Fruit fly (Drosophila melanogaster) whole organism, embryonic: Measurements from ENCODE around the gene Ir25a.

Experiments
- B-H1 ChIP-seq: fragments of 200-800 bp; sonication (Bioruptor generic); IDR thresholded peaks from 3 replicates; pipeline ENCODE4 v1.3.6; 2022; ENCODE audit warnings: missing biosample characterization, missing genetic modification characterization
- Bteb2 ChIP-seq: fragments of 200-800 bp; sonication (Bioruptor generic); optimal IDR thresholded peaks from 2 replicates; lab custom pipeline; 2016; ENCODE audit warnings: missing biosample characterization, missing genetic modification characterization
- CG10654 ChIP-seq: fragments of 200-800 bp; sonication (Bioruptor generic); optimal IDR thresholded peaks from 2 replicates; lab custom pipeline; 2016; ENCODE audit warnings: missing biosample characterization, missing genetic modification characterization
- CG12071 ChIP-seq: fragments of 200-800 bp; sonication (Bioruptor generic); optimal IDR thresholded peaks from 3 replicates; lab custom pipeline; 2018; ENCODE audit warnings: missing biosample characterization, mild to moderate bottlenecking, missing genetic modification characterization
- CG1233 ChIP-seq: fragments of 200-800 bp; sonication (Bioruptor generic); optimal IDR thresholded peaks from 4 replicates; lab custom pipeline; 2018; ENCODE audit warnings: missing biosample characterization, mild to moderate bottlenecking, missing genetic modification characterization
- CG12942 ChIP-seq: fragments of 200-800 bp; sonication (Bioruptor generic); optimal IDR thresholded peaks from 3 replicates; lab custom pipeline; 2016; ENCODE audit warnings: missing biosample characterization, missing genetic modification characterization
- CG13287 ChIP-seq: fragments of 200-800 bp; sonication (Bioruptor generic); IDR thresholded peaks from 2 replicates; pipeline ENCODE4 v1.3.6; 2022; ENCODE audit warnings: missing biosample characterization, missing genetic modification characterization; ENCODE audit not compliant: partially characterized antibody
- CG14710 ChIP-seq: fragments of 200-800 bp; sonication (Bioruptor generic); optimal IDR thresholded peaks from 3 replicates; lab custom pipeline; 2019; ENCODE audit warnings: missing biosample characterization, mild to moderate bottlenecking, missing genetic modification characterization, moderate library complexity
- CG15514 ChIP-seq: fragments of 200-800 bp; sonication (Bioruptor generic); optimal IDR thresholded peaks from 3 replicates; lab custom pipeline; 2017; ENCODE audit warnings: missing biosample characterization, missing genetic modification characterization, mild to moderate bottlenecking, moderate library complexity, missing genetic modification reagents
- CG15696 ChIP-seq: fragments of 200-800 bp; sonication (Bioruptor generic); optimal IDR thresholded peaks from 2 replicates; lab custom pipeline; 2019; ENCODE audit warnings: missing biosample characterization, mild to moderate bottlenecking, missing genetic modification characterization, moderate library complexity
- CG17361 ChIP-seq: fragments of 200-800 bp; sonication (Bioruptor generic); IDR thresholded peaks from 3 replicates; pipeline ENCODE4 v1.3.6; 2022; ENCODE audit warnings: missing biosample characterization, missing genetic modification characterization
- CG3065 ChIP-seq: fragments of 200-800 bp; sonication (Bioruptor generic); optimal IDR thresholded peaks from 2 replicates; lab custom pipeline; 2016; ENCODE audit warnings: missing biosample characterization, missing genetic modification characterization
- CG32772 ChIP-seq: fragments of 200-800 bp; sonication (Bioruptor generic); IDR thresholded peaks from 2 replicates; pipeline ENCODE4 v1.3.6; 2022; ENCODE audit warnings: missing biosample characterization, missing genetic modification characterization
- CG3281 ChIP-seq: fragments of 200-800 bp; sonication (Bioruptor generic); optimal IDR thresholded peaks from 3 replicates; lab custom pipeline; 2017; ENCODE audit warnings: missing biosample characterization, mild to moderate bottlenecking, missing genetic modification characterization
- CG43689 ChIP-seq: fragments of 200-800 bp; sonication (Bioruptor generic); IDR thresholded peaks from 2 replicates; pipeline ENCODE4 v1.3.6; 2022; ENCODE audit warnings: missing biosample characterization, missing genetic modification characterization
- CG6689 ChIP-seq: fragments of 200-800 bp; sonication (Bioruptor generic); IDR thresholded peaks from 2 replicates; pipeline ENCODE4 v1.3.6; 2022; ENCODE audit warnings: missing biosample characterization, missing genetic modification characterization
- CG6813 ChIP-seq: fragments of 200-800 bp; sonication (Bioruptor generic); optimal IDR thresholded peaks from 2 replicates; lab custom pipeline; 2017; ENCODE audit warnings: missing biosample characterization, missing genetic modification characterization, mild to moderate bottlenecking, moderate library complexity, missing genetic modification reagents
- CG7357 ChIP-seq: fragments of 200-800 bp; sonication (Bioruptor generic); IDR thresholded peaks from 3 replicates; pipeline ENCODE4 v1.3.6; 2022; ENCODE audit warnings: missing biosample characterization, missing genetic modification characterization
- CG7372 ChIP-seq: fragments of 200-800 bp; sonication (Bioruptor generic); IDR thresholded peaks from 2 replicates; pipeline ENCODE4 v1.3.6; 2022; ENCODE audit warnings: missing biosample characterization, missing genetic modification characterization
- CG7839 ChIP-seq: fragments of 200-800 bp; sonication (Bioruptor generic); optimal IDR thresholded peaks from 3 replicates; lab custom pipeline; 2018; ENCODE audit warnings: missing biosample characterization, mild to moderate bottlenecking, missing genetic modification characterization, moderate library complexity
- CG9215 ChIP-seq: fragments of 200-800 bp; sonication (Bioruptor generic); IDR thresholded peaks from 2 replicates; pipeline ENCODE4 v1.3.6; 2022; ENCODE audit warnings: missing biosample characterization, missing genetic modification characterization
- Fer2 ChIP-seq: fragments of 200-800 bp; sonication (Bioruptor generic); optimal IDR thresholded peaks from 2 replicates; lab custom pipeline; 2018; ENCODE audit warnings: missing biosample characterization, mild to moderate bottlenecking, missing genetic modification characterization, moderate library complexity
- HLH3B ChIP-seq: fragments of 200-800 bp; sonication (Bioruptor generic); IDR thresholded peaks from 2 replicates; pipeline ENCODE4 v1.3.6; 2022; ENCODE audit warnings: missing biosample characterization, missing genetic modification characterization
- Hmr ChIP-seq: fragments of 200-800 bp; sonication (Bioruptor generic); optimal IDR thresholded peaks from 3 replicates; lab custom pipeline; 2017; ENCODE audit warnings: mild to moderate bottlenecking, missing biosample characterization, missing genetic modification reagents, missing genetic modification characterization
- Hsf ChIP-seq: fragments of 200-800 bp; sonication (Bioruptor generic); optimal IDR thresholded peaks from 3 replicates; lab custom pipeline; 2016; ENCODE audit warnings: missing biosample characterization, missing genetic modification characterization
- Meics ChIP-seq: fragments of 200-800 bp; sonication (Bioruptor generic); optimal IDR thresholded peaks from 2 replicates; lab custom pipeline; 2017; ENCODE audit warnings: missing biosample characterization, mild to moderate bottlenecking, missing genetic modification characterization
- NFAT ChIP-seq: fragments of 200-800 bp; sonication (Bioruptor generic); IDR thresholded peaks from 2 replicates; pipeline ENCODE4 v1.3.6; 2022; ENCODE audit warnings: missing biosample characterization, missing genetic modification characterization
- Optix ChIP-seq: fragments of 200-800 bp; sonication (Bioruptor generic); IDR thresholded peaks from 3 replicates; pipeline ENCODE4 v1.3.6; 2022; ENCODE audit warnings: missing biosample characterization, missing genetic modification characterization
- Pdp1 ChIP-seq, 2 experiments: fragments of 200-800 bp; sonication (Bioruptor generic); optimal IDR thresholded peaks; 3 replicates each; lab custom pipeline; 2016; ENCODE audit warnings: missing biosample characterization in 2 of 2, missing genetic modification characterization in 2 of 2, mild to moderate bottlenecking in 1 of 2, moderate library complexity in 1 of 2
- Ptx1 ChIP-seq: fragments of 200-800 bp; sonication (Bioruptor generic); IDR thresholded peaks from 2 replicates; pipeline ENCODE4 v1.3.6; 2022; ENCODE audit warnings: missing biosample characterization, missing genetic modification characterization
- Sin3A ChIP-seq: fragments of >200 bp; optimal IDR thresholded peaks from 2 replicates; lab custom pipeline; 2018
- Ssrp ChIP-seq: fragments of 200-800 bp; sonication (Bioruptor generic); optimal IDR thresholded peaks from 2 replicates; lab custom pipeline; 2018; ENCODE audit warnings: missing biosample characterization, mild to moderate bottlenecking, missing genetic modification characterization, moderate library complexity
- Taf1 ChIP-seq: fragments of 200-800 bp; sonication (Bioruptor generic); IDR thresholded peaks from 2 replicates; pipeline ENCODE4 v1.3.6; 2022; ENCODE audit warnings: missing biosample characterization, missing genetic modification characterization
- ase ChIP-seq: fragments of 200-800 bp; sonication (Bioruptor generic); IDR thresholded peaks from 3 replicates; pipeline ENCODE4 v1.3.6; 2022; ENCODE audit warnings: missing biosample characterization, missing genetic modification characterization
- crc ChIP-seq: fragments of 200-800 bp; sonication (Bioruptor generic); optimal IDR thresholded peaks from 2 replicates; lab custom pipeline; 2016; ENCODE audit warnings: missing biosample characterization, missing genetic modification characterization
- cwo ChIP-seq: fragments of 200-800 bp; sonication (Bioruptor generic); optimal IDR thresholded peaks from 3 replicates; lab custom pipeline; 2017; ENCODE audit warnings: missing biosample characterization, missing genetic modification characterization, mild to moderate bottlenecking, moderate library complexity, missing genetic modification reagents
- dmrt11E ChIP-seq: fragments of 200-800 bp; sonication (Bioruptor generic); optimal IDR thresholded peaks from 3 replicates; lab custom pipeline; 2018; ENCODE audit warnings: missing biosample characterization, mild to moderate bottlenecking, missing genetic modification characterization, moderate library complexity
- ewg ChIP-seq: fragments of 200-800 bp; sonication (Bioruptor generic); optimal IDR thresholded peaks from 3 replicates; lab custom pipeline; 2017; ENCODE audit warnings: mild to moderate bottlenecking, missing biosample characterization, missing genetic modification reagents, missing genetic modification characterization
- gcm2 ChIP-seq: fragments of 200-800 bp; sonication (Bioruptor generic); optimal IDR thresholded peaks from 2 replicates; lab custom pipeline; 2016; ENCODE audit warnings: missing biosample characterization, missing genetic modification characterization
- grau ChIP-seq: fragments of 200-800 bp; optimal IDR thresholded peaks from 3 replicates; lab custom pipeline; 2019; ENCODE audit warnings: missing biosample characterization, mild to moderate bottlenecking, missing genetic modification characterization, moderate library complexity
- mam ChIP-seq: fragments of 200-800 bp; sonication (Bioruptor generic); optimal IDR thresholded peaks from 3 replicates; lab custom pipeline; 2016; ENCODE audit warnings: missing biosample characterization, missing genetic modification characterization
- nau ChIP-seq: fragments of 200-800 bp; sonication (Bioruptor generic); optimal IDR thresholded peaks from 3 replicates; lab custom pipeline; 2017; ENCODE audit warnings: missing biosample characterization, mild to moderate bottlenecking, missing genetic modification characterization, missing genetic modification reagents
- oc ChIP-seq: fragments of 200-800 bp; sonication (Bioruptor generic); optimal IDR thresholded peaks from 2 replicates; lab custom pipeline; 2018; ENCODE audit warnings: missing biosample characterization, mild to moderate bottlenecking, missing genetic modification characterization, moderate library complexity
- otp ChIP-seq: fragments of 200-800 bp; sonication (Bioruptor generic); IDR thresholded peaks from 3 replicates; pipeline ENCODE4, ENCODE4 v1.3.6; 2022; ENCODE audit warnings: missing biosample characterization, missing genetic modification characterization
- prd ChIP-seq, 3 experiments: fragments of >200 bp in 2 of 3; fragments of 200-800 bp in 1 of 3; sonication (Bioruptor generic) in 1 of 3; optimal IDR thresholded peaks in 2 of 3; IDR thresholded peaks in 1 of 3; 2 replicates in 2 of 3; 3 replicates in 1 of 3; pipeline versions ENCODE4 v1.3.6 to Lab custom; 2017 to 2022; ENCODE audit warnings: missing biosample characterization in 1 of 3, missing genetic modification characterization in 1 of 3
- rib ChIP-seq: fragments of 200-800 bp; sonication (Bioruptor generic); IDR thresholded peaks from 2 replicates; pipeline ENCODE4 v1.3.6; 2022; ENCODE audit warnings: missing biosample characterization, missing genetic modification characterization
- trh ChIP-seq: fragments of 200-800 bp; sonication (Bioruptor generic); optimal IDR thresholded peaks from 2 replicates; lab custom pipeline; 2016; ENCODE audit warnings: missing biosample characterization, missing genetic modification characterization
- unpg ChIP-seq: fragments of 200-800 bp; sonication (Bioruptor generic); optimal IDR thresholded peaks from 3 replicates; lab custom pipeline; 2018; ENCODE audit warnings: missing biosample characterization, mild to moderate bottlenecking, missing genetic modification characterization, moderate library complexity
- vvl ChIP-seq: fragments of 200-800 bp; sonication (Bioruptor generic); IDR thresholded peaks from 2 replicates; pipeline ENCODE4 v1.3.6; 2022; ENCODE audit warnings: missing biosample characterization, missing genetic modification characterization
- zfh2 ChIP-seq: fragments of 200-800 bp; sonication (Bioruptor generic); optimal IDR thresholded peaks from 2 replicates; lab custom pipeline; 2016; ENCODE audit warnings: missing biosample characterization, missing genetic modification characterization

Gene Ir25a

dm6 chr2L:4861503-4861902 lies 26.4 kb upstream of the Ir25a start (continued):
- no peak for TF ChIP-seq rib
- no peak for TF ChIP-seq CG13287
- TF ChIP-seq ase (GFP tag; lab: Robert Waterston, UW) = 0 out of 3 replicates have a peak, but pooled peaks have one; percentile 39
- no peak for TF ChIP-seq crc (GFP tag; lab: Kevin White, UChicago)
- TF ChIP-seq CG7372 (GFP tag; lab: Robert Waterston, UW) = peak; percentile 51
- peak; percentile 8 for TF ChIP-seq CG6813 (GFP tag; lab: Kevin White, UChicago)
- peak; percentile 49 for TF ChIP-seq Meics (GFP tag; lab: Kevin White, UChicago)
- no peak for TF ChIP-seq unpg (GFP tag; lab: Kevin White, UChicago)
- TF ChIP-seq otp (GFP tag; lab: Robert Waterston, UW) = 0 out of 3 replicates have a peak, but pooled peaks have one; percentile 29
- peak; percentile 4 for TF ChIP-seq CG10654
- TF ChIP-seq CG7357 = 0 out of 3 replicates have a peak, but pooled peaks have one; percentile 50
- peak; percentile 52 for TF ChIP-seq CG3281 (GFP tag; lab: Kevin White, UChicago)
- no peak for TF ChIP-seq gcm2 (GFP tag; lab: Kevin White, UChicago)
- 0 out of 2 replicates have a peak, but pooled peaks have one; percentile 15 for TF ChIP-seq Taf1 (GFP tag; lab: Robert Waterston, UW)
- TF ChIP-seq CG3065 (GFP tag; lab: Kevin White, UChicago) = no peak
- peak; percentile 18 for TF ChIP-seq Fer2 (tag; lab: Kevin White, UChicago)
- no peak for TF ChIP-seq prd (optimal IDR thresholded peaks at IDR 0.05; lab: Kevin White, UChicago)
- peak; percentile 76; the same call in 2 of the 3 replicates for TF ChIP-seq prd (GFP tag; IDR thresholded peaks at IDR 0.05; lab: Robert Waterston, UW)
- no peak for TF ChIP-seq oc (tag; lab: Kevin White, UChicago)
- peak; percentile 41; the same call in 2 of the 3 replicates for TF ChIP-seq B-H1
- TF ChIP-seq CG15514 = peak; percentile 36
- TF ChIP-seq Optix (GFP tag; lab: Robert Waterston, UW) = peak; percentile 31; the same call in 1 of the 3 replicates
- peak; percentile 57 for TF ChIP-seq mam (GFP tag; lab: Kevin White, UChicago)
- TF ChIP-seq Ptx1 (GFP tag; lab: Robert Waterston, UW) = peak; percentile 61
- no peak for TF ChIP-seq CG15696 (tag; lab: Kevin White, UChicago)
- no peak for TF ChIP-seq zfh2
- peak; percentile 35 for TF ChIP-seq CG1233
- peak; percentile 23 for TF ChIP-seq Hmr
- TF ChIP-seq, all 482 proteins: peak for 104

dm6 chr2L:4856118-4856517 lies 21.0 kb upstream of the Ir25a start:
- TF ChIP-seq NFAT (GFP tag; lab: Robert Waterston, UW) = no peak
- TF ChIP-seq trh (GFP tag; lab: Kevin White, UChicago) = no peak
- no peak for TF ChIP-seq Sin3A
- TF ChIP-seq Bteb2 (GFP tag; lab: Kevin White, UChicago) = no peak
- TF ChIP-seq CG14710 (tag; lab: Kevin White, UChicago) = peak; percentile 67
- TF ChIP-seq CG7839 (tag; lab: Kevin White, UChicago) = peak; percentile 78
- TF ChIP-seq nau (GFP tag; lab: Kevin White, UChicago) = peak; percentile 52
- TF ChIP-seq Pdp1 (GFP tag; optimal IDR thresholded peaks at IDR 0.05; lab: Kevin White, UChicago) = peak in 1 of 2 experiments; percentile 19
- peak; percentile 64; the same call in 1 of the 2 replicates for TF ChIP-seq CG32772 (GFP tag; lab: Robert Waterston, UW)
- TF ChIP-seq HLH3B = peak; percentile 65
- TF ChIP-seq ewg (GFP tag; lab: Kevin White, UChicago) = peak; percentile 23
- peak; percentile 66 for TF ChIP-seq dmrt11E
- TF ChIP-seq CG12071 = peak; percentile 52
- TF ChIP-seq Ssrp (tag; lab: Kevin White, UChicago) = peak; percentile 37
- TF ChIP-seq CG9215 = peak; percentile 49
- TF ChIP-seq Hsf = peak; percentile 18
- TF ChIP-seq cwo = peak; percentile 66
- peak; percentile 72 for TF ChIP-seq CG6689 (GFP tag; lab: Robert Waterston, UW)
- peak; percentile 64 for TF ChIP-seq CG1233
- peak; percentile 80 for TF ChIP-seq CG17361
- TF ChIP-seq grau (tag; lab: Kevin White, UChicago) = peak; percentile 59
- peak; percentile 52; the same call in 1 of the 2 replicates for TF ChIP-seq CG43689 (GFP tag; lab: Robert Waterston, UW)
- TF ChIP-seq CG3281 (GFP tag; lab: Kevin White, UChicago) = peak; percentile 62
- peak; percentile 70 for TF ChIP-seq vvl (GFP tag; lab: Robert Waterston, UW)
- peak; percentile 20 for TF ChIP-seq CG12942 (GFP tag; lab: Kevin White, UChicago)
